Worm (Caenorhabditis elegans) whole organism, L4/young adult: ENCODE data around the gene str-155.

Experiments
- W03F9.2 ChIP-seq: fragments of 150-350 bp; optimal IDR thresholded peaks from 2 replicates; lab custom pipeline; 2014; ENCODE audit warnings: missing biosample characterization, missing genetic modification characterization
- him-1 ChIP-seq: sonication (generic microtip); optimal IDR thresholded peaks from 2 replicates; lab custom pipeline; 2016; ENCODE audit warnings: missing genotype, missing genetic modification reagents, missing genetic modification characterization, missing compliant biosample characterization

DNA sequence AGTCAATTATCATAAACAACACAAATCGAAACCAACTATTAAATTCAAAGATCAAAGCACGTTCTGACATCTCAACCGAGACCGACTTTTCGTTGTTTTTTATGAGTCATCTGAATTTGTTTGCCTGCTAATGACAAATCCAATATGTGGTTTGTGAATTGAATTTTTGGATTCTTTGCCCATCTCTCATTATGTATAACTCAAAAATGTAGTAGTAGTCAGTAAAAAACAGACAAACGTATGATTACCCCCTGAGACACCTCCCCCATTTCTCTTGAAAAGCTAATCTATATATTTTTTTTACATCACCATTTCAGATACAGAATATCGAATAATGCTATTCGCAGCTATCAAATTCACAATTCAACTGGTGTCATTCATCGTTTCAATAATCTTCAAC is 30.0 kb downstream of the str-155 start, which contains the start of gene str-169:
- no peak for TF ChIP-seq him-1
- TF ChIP-seq W03F9.2 (tag; lab: Kevin White, UChicago) = no peak
